Worm (Caenorhabditis elegans) whole organism, L3 larva: ENCODE results near the gene exos-1.

ENCODE experiments used
- R02D3.7 ChIP-seq: fragments of 150-350 bp; optimal IDR thresholded peaks from 2 replicates; lab custom pipeline; 2014; ENCODE audit warnings: missing biosample characterization, missing genetic modification characterization
- ZK546.5 ChIP-seq: sonication (generic microtip); optimal IDR thresholded peaks from 2 replicates; lab custom pipeline; 2017; ENCODE audit warnings: missing biosample characterization, missing genetic modification characterization
- aly-2 ChIP-seq: fragments of 150-350 bp; optimal IDR thresholded peaks from 2 replicates; lab custom pipeline; 2014; ENCODE audit warnings: missing biosample characterization, missing genetic modification characterization
- ama-1 ChIP-seq: fragments of 150-350 bp; optimal IDR thresholded peaks from 2 replicates; lab custom pipeline; 2018
- ceh-82 ChIP-seq: fragments of 150-350 bp; optimal IDR thresholded peaks from 2 replicates; lab custom pipeline; 2014; ENCODE audit warnings: missing biosample characterization, missing genetic modification characterization
- ceh-9 ChIP-seq: sonication (generic microtip); optimal IDR thresholded peaks from 2 replicates; lab custom pipeline; 2018; ENCODE audit warnings: missing biosample characterization, missing genetic modification characterization
- daf-12 ChIP-seq: fragments of 150-350 bp; optimal IDR thresholded peaks from 2 replicates; lab custom pipeline; 2014; ENCODE audit warnings: missing biosample characterization, missing genetic modification reagents, missing genetic modification characterization
- egl-27 ChIP-seq: sonication (generic microtip); optimal IDR thresholded peaks from 4 replicates; lab custom pipeline; 2017; ENCODE audit warnings: missing biosample characterization, missing genetic modification reagents, missing genetic modification characterization
- egl-5 ChIP-seq: fragments of 150-350 bp; optimal IDR thresholded peaks from 2 replicates; lab custom pipeline; 2017; ENCODE audit warnings: missing biosample characterization, missing genetic modification reagents, missing genetic modification characterization, inconsistent platforms
- elt-2 ChIP-seq: sonication (generic microtip); optimal IDR thresholded peaks from 2 replicates; lab custom pipeline; 2016; ENCODE audit warnings: missing genetic modification reagents, mild to moderate bottlenecking, missing genetic modification characterization, missing compliant biosample characterization
- elt-3 ChIP-seq, 3 experiments: fragments of 150-350 bp in 1 of 3; sonication (generic microtip) in 2 of 3; optimal IDR thresholded peaks; 2 replicates in 2 of 3; 4 replicates in 1 of 3; lab custom pipeline; 2014 to 2017; ENCODE audit warnings: missing biosample characterization in 3 of 3, missing genetic modification characterization in 3 of 3
- eor-1 ChIP-seq, 2 experiments: fragments of 150-350 bp; optimal IDR thresholded peaks; 2 replicates each; lab custom pipeline; 2014 to 2018; ENCODE audit warnings: missing biosample characterization in 2 of 2, missing genetic modification characterization in 2 of 2
- fkh-2 ChIP-seq: fragments of 150-350 bp; optimal IDR thresholded peaks from 2 replicates; lab custom pipeline; 2014; ENCODE audit warnings: missing biosample characterization, missing genetic modification reagents, missing genetic modification characterization
- fos-1 ChIP-seq: fragments of 150-350 bp; optimal IDR thresholded peaks from 2 replicates; lab custom pipeline; 2014; ENCODE audit warnings: missing biosample characterization, missing genetic modification characterization
- hmg-11 ChIP-seq: sonication (generic microtip); optimal IDR thresholded peaks from 2 replicates; lab custom pipeline; 2016; ENCODE audit warnings: missing genetic modification characterization, missing compliant biosample characterization
- jun-1 ChIP-seq: fragments of 150-350 bp; optimal IDR thresholded peaks from 2 replicates; lab custom pipeline; 2014; ENCODE audit warnings: missing biosample characterization, missing genetic modification reagents, missing genetic modification characterization
- lin-15B ChIP-seq: fragments of 150-350 bp; optimal IDR thresholded peaks from 2 replicates; lab custom pipeline; 2014; ENCODE audit warnings: missing biosample characterization, missing genetic modification characterization
- lin-39 ChIP-seq: fragments of 150-350 bp; optimal IDR thresholded peaks from 2 replicates; lab custom pipeline; 2018; ENCODE audit warnings: missing biosample characterization, missing genetic modification reagents, missing genetic modification characterization
- lsy-12 ChIP-seq: sonication (generic microtip); optimal IDR thresholded peaks from 2 replicates; lab custom pipeline; 2016; ENCODE audit warnings: mild to moderate bottlenecking, missing genetic modification characterization, missing compliant biosample characterization
- mdl-1 ChIP-seq: fragments of 150-350 bp; optimal IDR thresholded peaks from 2 replicates; lab custom pipeline; 2014; ENCODE audit warnings: missing biosample characterization, missing genetic modification characterization
- mml-1 ChIP-seq: fragments of 150-350 bp; sonication (generic microtip); optimal IDR thresholded peaks from 3 replicates; lab custom pipeline; 2014; ENCODE audit warnings: missing biosample characterization, missing genetic modification characterization
- nhr-11 ChIP-seq: fragments of 150-350 bp; optimal IDR thresholded peaks from 2 replicates; lab custom pipeline; 2014; ENCODE audit warnings: missing biosample characterization, missing genetic modification characterization
- nhr-237 ChIP-seq: fragments of 150-350 bp; optimal IDR thresholded peaks from 2 replicates; lab custom pipeline; 2014; ENCODE audit warnings: missing biosample characterization, missing genetic modification characterization
- nhr-25 ChIP-seq: sonication (generic microtip); optimal IDR thresholded peaks from 2 replicates; lab custom pipeline; 2017; ENCODE audit warnings: missing biosample characterization, missing genetic modification characterization
- nhr-28 ChIP-seq: fragments of 150-350 bp; optimal IDR thresholded peaks from 2 replicates; lab custom pipeline; 2014; ENCODE audit warnings: missing biosample characterization, missing genetic modification characterization
- nhr-43 ChIP-seq: sonication (generic microtip); optimal IDR thresholded peaks from 2 replicates; lab custom pipeline; 2016; ENCODE audit warnings: mild to moderate bottlenecking, missing genetic modification characterization, missing compliant biosample characterization; ENCODE audit not compliant: poor library complexity, severe bottlenecking
- nhr-67 ChIP-seq: fragments of 150-350 bp; optimal IDR thresholded peaks from 2 replicates; lab custom pipeline; 2014; ENCODE audit warnings: missing biosample characterization, missing genetic modification characterization
- nhr-76 ChIP-seq: fragments of 150-350 bp; sonication (generic microtip); optimal IDR thresholded peaks from 5 replicates; lab custom pipeline; 2014; ENCODE audit warnings: missing biosample characterization, missing genetic modification characterization
- nhr-77 ChIP-seq: fragments of 150-350 bp; optimal IDR thresholded peaks from 2 replicates; lab custom pipeline; 2014; ENCODE audit warnings: missing biosample characterization, missing genetic modification characterization
- pha-4 ChIP-seq: fragments of 150-350 bp; optimal IDR thresholded peaks from 2 replicates; lab custom pipeline; 2014; ENCODE audit warnings: missing biosample characterization, missing genetic modification reagents, missing genetic modification characterization
- snpc-4 ChIP-seq: fragments of 150-350 bp; optimal IDR thresholded peaks from 2 replicates; lab custom pipeline; 2014; ENCODE audit warnings: missing biosample characterization, missing genetic modification characterization
- tbx-2 ChIP-seq: sonication (generic microtip); optimal IDR thresholded peaks from 2 replicates; lab custom pipeline; 2016; ENCODE audit warnings: mild to moderate bottlenecking, missing genetic modification characterization, missing compliant biosample characterization
- unc-62 ChIP-seq: fragments of 150-350 bp; sonication (generic microtip); optimal IDR thresholded peaks from 4 replicates; lab custom pipeline; 2014; ENCODE audit warnings: missing biosample characterization, missing genetic modification reagents, missing genetic modification characterization
- zag-1 ChIP-seq: fragments of 150-350 bp; optimal IDR thresholded peaks from 2 replicates; lab custom pipeline; 2014; ENCODE audit warnings: missing biosample characterization, missing genetic modification characterization
- ztf-11 ChIP-seq: fragments of 150-350 bp; optimal IDR thresholded peaks from 2 replicates; lab custom pipeline; 2014; ENCODE audit warnings: missing biosample characterization, missing genetic modification characterization

exos-1 gene

DNA sequence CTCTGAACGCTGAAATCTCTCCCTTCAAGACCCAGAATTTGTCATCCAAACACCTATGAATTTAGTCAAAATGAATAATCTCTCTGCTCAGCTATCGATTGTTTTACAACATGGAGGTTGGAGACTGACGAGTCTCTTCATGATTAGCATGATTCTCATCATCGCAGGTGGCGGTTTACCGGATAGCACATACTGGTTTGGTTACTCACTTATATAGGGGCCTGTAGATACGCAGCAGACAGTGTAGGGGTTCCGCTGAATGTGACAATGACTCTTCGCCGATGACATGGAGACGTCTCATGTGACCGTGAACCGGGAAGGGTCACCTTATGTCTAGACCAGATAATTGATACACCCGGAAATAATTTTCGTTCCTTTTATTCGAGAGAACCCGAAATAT lies 32.3 kb upstream of the exos-1 start:
- TF ChIP-seq eor-1 (tag; optimal IDR thresholded peaks at IDR 0.05; lab: Kevin White, UChicago) (no peak), lin-39 (no peak), egl-27 (tag; lab: Kevin White, UChicago) (no peak), nhr-43 (no peak), ztf-11 (no peak), hmg-11 (tag; lab: Kevin White, UChicago) (no peak), jun-1 (tag; lab: Kevin White, UChicago) (no peak), ZK546.5 (no peak), fkh-2 (no peak), ama-1 (no peak), ceh-82 (tag; lab: Kevin White, UChicago) (no peak), nhr-25 (tag; lab: Kevin White, UChicago) (no peak)

DNA sequence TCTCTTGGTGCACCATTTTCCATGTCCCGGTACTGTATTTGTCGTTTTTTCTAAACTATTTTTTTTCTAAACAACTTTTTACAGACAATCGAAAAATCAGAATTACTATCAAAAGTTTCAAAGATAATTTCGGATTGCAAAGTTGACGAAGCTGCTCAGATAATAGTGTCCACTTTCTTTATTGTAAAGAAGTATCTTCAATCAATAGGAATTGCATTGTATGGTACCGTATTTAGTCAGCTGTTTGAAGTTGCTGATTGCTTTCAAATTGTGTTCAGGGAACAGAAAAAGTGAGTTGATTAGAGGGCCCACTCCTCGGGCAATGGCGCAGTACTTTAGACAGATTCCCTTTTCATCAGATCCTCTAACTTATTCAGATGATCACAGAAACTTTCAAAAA lies 27.3 kb upstream of the exos-1 start:
- TF ChIP-seq hmg-11 (tag; lab: Kevin White, UChicago) (no peak), nhr-67 (tag; lab: Kevin White, UChicago) (no peak), elt-3 (tag; optimal IDR thresholded peaks at IDR 0.05; lab: Kevin White, UChicago) (no peak), snpc-4 (tag; lab: Kevin White, UChicago) (no peak), nhr-77 (tag; lab: Kevin White, UChicago) (no peak), egl-5 (tag; lab: Kevin White, UChicago) (no peak), zag-1 (tag; lab: Kevin White, UChicago) (no peak), lin-39 (no peak), ZK546.5 (no peak)
- TF ChIP-seq, all 47 proteins: peak for 0

DNA sequence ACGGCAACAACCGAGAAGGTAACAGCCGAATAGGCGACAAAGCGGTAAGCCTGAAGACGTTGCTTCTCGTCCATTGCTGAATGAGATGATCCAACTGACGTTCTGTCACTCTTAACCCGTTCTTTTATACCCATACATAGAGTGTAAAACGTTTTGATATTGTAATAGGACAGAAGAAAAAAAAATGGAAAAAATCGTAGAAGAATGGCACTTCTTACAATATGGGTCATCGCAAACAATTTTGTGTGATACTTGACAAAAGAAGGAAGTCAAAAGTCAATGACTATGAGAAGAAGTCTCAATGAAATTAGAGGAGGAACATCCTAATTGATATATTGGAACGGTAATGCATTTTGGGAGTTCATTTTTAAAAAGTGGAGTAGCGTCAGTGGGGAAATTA lies 25.7 kb upstream of the exos-1 start, which contains the start of gene col-92:
col-92 (minus strand) TSS at position 101 of the 400 bp plus-strand sequence.
- no peak for TF ChIP-seq daf-12 (tag; lab: Kevin White, UChicago)
- no peak for TF ChIP-seq nhr-77 (tag; lab: Kevin White, UChicago)
- no peak for TF ChIP-seq nhr-67 (tag; lab: Kevin White, UChicago)
- peak; percentile 4 for TF ChIP-seq nhr-25 (tag; lab: Kevin White, UChicago)

DNA sequence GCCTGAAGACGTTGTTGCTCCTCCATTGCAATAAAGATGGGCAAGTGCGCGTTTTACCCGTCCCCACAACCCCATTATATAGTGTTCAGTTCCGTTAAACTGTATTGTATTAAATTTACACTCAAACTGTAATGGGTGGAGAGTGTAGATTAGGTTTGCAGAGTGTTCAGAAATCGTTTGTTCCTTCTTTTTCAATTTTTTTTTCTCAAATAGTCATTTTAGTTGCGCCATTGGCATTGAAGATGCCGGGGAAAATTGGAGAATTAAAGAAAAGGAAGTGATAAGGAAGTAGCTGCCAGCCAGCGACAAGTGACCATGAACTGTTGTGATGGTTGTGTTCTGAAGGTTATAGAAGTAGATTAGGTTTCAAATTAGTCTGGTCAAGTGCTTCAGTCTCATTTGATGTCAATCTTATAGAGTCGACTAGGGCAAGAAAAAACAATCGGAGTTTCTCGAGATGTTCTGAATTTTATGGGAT lies 23.2 kb upstream of the exos-1 start, which contains the start of gene col-93:
col-93 (minus strand) TSS at position 51 of the 478 bp plus-strand sequence.
- TF ChIP-seq pha-4 = no peak
- TF ChIP-seq unc-62 = peak; percentile 14
- no peak for TF ChIP-seq mml-1 (tag; lab: Kevin White, UChicago)
- TF ChIP-seq elt-3 (tag; optimal IDR thresholded peaks at IDR 0.05; lab: Kevin White, UChicago) = peak in 1 of 3 experiments; percentile 49
- no peak for TF ChIP-seq mdl-1 (tag; lab: Kevin White, UChicago)
- no peak for TF ChIP-seq egl-5 (tag; lab: Kevin White, UChicago)
- TF ChIP-seq nhr-25 (tag; lab: Kevin White, UChicago) = peak; percentile 86

DNA sequence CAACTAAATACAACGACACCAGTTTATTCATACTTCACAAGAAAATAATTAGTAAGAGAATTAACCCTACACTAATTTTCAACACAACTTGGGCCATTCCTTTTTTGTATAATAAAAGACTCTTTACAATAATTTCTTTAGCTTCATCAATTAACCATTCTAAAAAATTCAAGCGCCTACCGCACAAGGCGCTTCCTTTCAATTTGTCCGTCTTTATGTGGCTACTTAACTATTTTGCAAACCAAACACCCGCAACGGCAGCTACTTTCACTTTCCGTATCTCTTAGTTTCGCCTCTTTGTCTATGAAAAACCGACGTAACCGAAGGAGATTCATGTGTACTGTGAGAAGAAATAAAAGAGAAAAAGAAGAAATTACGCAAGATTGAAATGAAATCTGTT lies 22.4 kb upstream of the exos-1 start:
- TF ChIP-seq nhr-43 (peak; percentile 48), nhr-25 (tag; lab: Kevin White, UChicago) (peak; percentile 25)

DNA sequence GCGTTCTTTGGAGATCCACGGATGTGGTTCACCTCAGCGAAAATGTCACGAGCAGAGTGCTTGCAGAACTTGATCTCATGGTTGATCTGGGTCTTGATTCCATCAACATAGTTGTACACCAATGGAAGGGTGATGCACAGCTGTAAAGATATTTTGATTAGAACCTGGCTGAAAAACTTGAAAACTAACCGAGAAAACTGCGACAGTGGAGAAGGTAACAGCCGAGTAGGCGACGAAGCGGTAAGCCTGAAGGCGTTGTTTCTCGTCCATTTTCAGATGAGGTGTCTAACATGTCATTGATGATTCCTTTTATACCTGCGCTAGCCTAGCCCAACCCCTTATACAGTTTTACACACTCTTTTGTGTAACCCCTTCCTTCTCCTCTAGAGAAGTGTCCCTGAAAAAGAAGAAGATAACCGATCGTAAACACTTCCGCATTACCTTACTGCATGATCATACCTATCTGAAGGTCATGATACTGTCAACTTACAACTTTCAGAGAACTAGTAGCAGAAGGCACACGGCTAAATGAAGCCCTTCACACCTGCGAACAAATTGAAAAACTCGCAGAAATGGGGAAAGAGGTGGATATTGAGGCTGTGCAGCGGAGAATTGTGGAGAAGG lies 21.2 kb upstream of the exos-1 start, which contains the start of gene col-94:
col-94 (minus strand) TSS at position 313 of the 624 bp plus-strand sequence.
- TF ChIP-seq jun-1 (tag; lab: Kevin White, UChicago) (no peak), nhr-25 (tag; lab: Kevin White, UChicago) (peak; percentile 91), ama-1 (peak; percentile 3)

DNA sequence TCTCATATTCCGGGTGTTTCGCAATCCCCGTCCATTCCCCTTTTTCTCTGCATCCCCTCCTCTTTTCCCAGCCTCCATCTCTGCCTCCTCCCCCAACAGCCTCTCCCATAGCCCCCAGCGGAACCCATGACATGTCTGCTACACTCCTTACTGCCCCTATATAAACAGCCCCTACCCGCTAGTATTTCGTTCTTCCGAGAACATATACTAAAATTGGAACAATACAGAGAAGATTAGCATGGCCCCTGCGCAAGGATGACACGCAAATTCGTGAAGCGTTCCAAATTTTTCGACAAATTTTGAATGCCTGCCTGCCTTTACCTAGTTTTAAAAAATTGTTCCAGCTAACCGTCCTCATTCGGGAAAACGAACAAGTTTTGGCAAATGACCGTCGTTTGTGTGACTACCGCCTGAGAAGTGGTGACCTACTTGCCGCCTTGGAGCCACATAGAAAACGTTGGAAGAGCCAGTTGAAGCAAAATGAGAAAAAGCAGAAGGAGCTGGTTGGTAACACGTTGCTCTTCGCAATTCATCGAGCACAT lies 19.3 kb upstream of the exos-1 start:
- TF ChIP-seq nhr-25 (tag; lab: Kevin White, UChicago) = peak; percentile 95
- peak; percentile 96 for TF ChIP-seq lsy-12 (tag; lab: Kevin White, UChicago)
- TF ChIP-seq snpc-4 (tag; lab: Kevin White, UChicago) = peak; percentile 100
- no peak for TF ChIP-seq ceh-9 (tag; lab: Kevin White, UChicago)
- no peak for TF ChIP-seq nhr-76
- no peak for TF ChIP-seq ZK546.5
- TF ChIP-seq lin-39 = peak; percentile 92
- peak; percentile 93 for TF ChIP-seq egl-5 (tag; lab: Kevin White, UChicago)
- peak; percentile 94 for TF ChIP-seq pha-4
- peak; percentile 88 for TF ChIP-seq aly-2
- peak; percentile 52 for TF ChIP-seq mdl-1 (tag; lab: Kevin White, UChicago)
- TF ChIP-seq mml-1 (tag; lab: Kevin White, UChicago) = peak; percentile 33
- peak; percentile 80 for TF ChIP-seq fos-1 (tag; lab: Kevin White, UChicago)
- no peak for TF ChIP-seq nhr-28 (tag; lab: Kevin White, UChicago)
- TF ChIP-seq nhr-67 (tag; lab: Kevin White, UChicago) = peak; percentile 31
- TF ChIP-seq zag-1 (tag; lab: Kevin White, UChicago) = peak; percentile 67
- peak; percentile 95 for TF ChIP-seq tbx-2 (tag; lab: Kevin White, UChicago)
- peak; percentile 86 for TF ChIP-seq R02D3.7
- no peak for TF ChIP-seq eor-1 (tag; optimal IDR thresholded peaks at IDR 0.05; lab: Kevin White, UChicago)
- TF ChIP-seq hmg-11 (tag; lab: Kevin White, UChicago) = peak; percentile 100
- peak in 1 of 3 experiments; percentile 88 for TF ChIP-seq elt-3 (tag; optimal IDR thresholded peaks at IDR 0.05; lab: Kevin White, UChicago)
- TF ChIP-seq nhr-237 (tag; lab: Kevin White, UChicago) = peak; percentile 37
- peak; percentile 26 for TF ChIP-seq nhr-11 (tag; lab: Kevin White, UChicago)
- TF ChIP-seq ama-1 = peak; percentile 26
- TF ChIP-seq elt-2 (tag; lab: Kevin White, UChicago) = peak; percentile 68
- peak; percentile 87 for TF ChIP-seq nhr-77 (tag; lab: Kevin White, UChicago)
- peak; percentile 69 for TF ChIP-seq lin-15B (tag; lab: Kevin White, UChicago)
